Fruit fly (Drosophila melanogaster) whole organism, embryonic: ENCODE measurements around the gene CG17549.
A peak's percentile ranks its signal among the peaks of the same experiment; 100 is the strongest.

Source experiments
- ATbp ChIP-seq: fragments of 200-800 bp; sonication (Bioruptor generic); optimal IDR thresholded peaks from 2 replicates; lab custom pipeline; 2017; ENCODE audit warnings: missing biosample characterization, mild to moderate bottlenecking, missing genetic modification characterization, missing genetic modification reagents
- Aef1 ChIP-seq: fragments of 200-800 bp; sonication (Bioruptor generic); IDR thresholded peaks from 3 replicates; pipeline ENCODE4 v1.3.6; 2022; ENCODE audit warnings: missing biosample characterization, missing genetic modification characterization
- Awh ChIP-seq: fragments of 200-800 bp; sonication (Bioruptor generic); IDR thresholded peaks from 2 replicates; pipeline ENCODE4, ENCODE4 v1.3.6; 2022; ENCODE audit warnings: missing biosample characterization, missing genetic modification characterization
- Bdp1 ChIP-seq: fragments of 200-800 bp; sonication (Bioruptor generic); optimal IDR thresholded peaks from 3 replicates; lab custom pipeline; 2016; ENCODE audit warnings: missing biosample characterization, missing genetic modification characterization
- CG10543 ChIP-seq: fragments of 200-800 bp; sonication (Bioruptor generic); optimal IDR thresholded peaks from 3 replicates; lab custom pipeline; 2017; ENCODE audit warnings: missing biosample characterization, mild to moderate bottlenecking, missing genetic modification characterization, moderate library complexity
- CG11247 ChIP-seq: fragments of 200-800 bp; sonication (Bioruptor generic); IDR thresholded peaks from 2 replicates; pipeline ENCODE4 v1.3.6; 2022; ENCODE audit warnings: missing biosample characterization, missing genetic modification characterization
- CG13296 ChIP-seq: fragments of 200-800 bp; sonication (Bioruptor generic); optimal IDR thresholded peaks from 3 replicates; lab custom pipeline; 2018; ENCODE audit warnings: missing biosample characterization, mild to moderate bottlenecking, missing genetic modification characterization
- CG13894 ChIP-seq: fragments of 200-800 bp; sonication (Bioruptor generic); optimal IDR thresholded peaks from 3 replicates; lab custom pipeline; 2018; ENCODE audit warnings: missing biosample characterization, mild to moderate bottlenecking, missing genetic modification characterization, moderate library complexity
- CG1602 ChIP-seq: fragments of 200-800 bp; sonication (Bioruptor generic); optimal IDR thresholded peaks from 3 replicates; lab custom pipeline; 2016; ENCODE audit warnings: missing biosample characterization, missing genetic modification characterization
- CG16813 ChIP-seq: fragments of 200-800 bp; sonication (Bioruptor generic); IDR thresholded peaks from 3 replicates; pipeline ENCODE4 v1.3.6; 2022; ENCODE audit warnings: missing biosample characterization, missing genetic modification characterization; ENCODE audit not compliant: partially characterized antibody
- CG17328 ChIP-seq: fragments of 200-800 bp; sonication (Bioruptor generic); IDR thresholded peaks from 2 replicates; pipeline ENCODE4 v1.3.6; 2022; ENCODE audit warnings: missing biosample characterization, missing genetic modification characterization
- CG3281 ChIP-seq: fragments of 200-800 bp; sonication (Bioruptor generic); optimal IDR thresholded peaks from 3 replicates; lab custom pipeline; 2017; ENCODE audit warnings: missing biosample characterization, mild to moderate bottlenecking, missing genetic modification characterization
- CG34422 ChIP-seq: fragments of 200-800 bp; sonication (Bioruptor generic); IDR thresholded peaks from 3 replicates; pipeline ENCODE4 v1.3.6; 2022; ENCODE audit warnings: missing biosample characterization, missing genetic modification characterization
- CG4360 ChIP-seq: fragments of 200-800 bp; sonication (Bioruptor generic); IDR thresholded peaks from 2 replicates; pipeline ENCODE4 v1.3.6; 2022; ENCODE audit warnings: missing biosample characterization, missing genetic modification characterization
- CG7372 ChIP-seq: fragments of 200-800 bp; sonication (Bioruptor generic); IDR thresholded peaks from 2 replicates; pipeline ENCODE4 v1.3.6; 2022; ENCODE audit warnings: missing biosample characterization, missing genetic modification characterization
- CG7745 ChIP-seq: fragments of 200-800 bp; sonication (Bioruptor generic); optimal IDR thresholded peaks from 2 replicates; lab custom pipeline; 2018; ENCODE audit warnings: missing biosample characterization, mild to moderate bottlenecking, missing genetic modification characterization, moderate library complexity
- CG7839 ChIP-seq: fragments of 200-800 bp; sonication (Bioruptor generic); optimal IDR thresholded peaks from 3 replicates; lab custom pipeline; 2018; ENCODE audit warnings: missing biosample characterization, mild to moderate bottlenecking, missing genetic modification characterization, moderate library complexity
- CG9797 ChIP-seq: fragments of 200-800 bp; sonication (Bioruptor generic); optimal IDR thresholded peaks from 3 replicates; lab custom pipeline; 2018; ENCODE audit warnings: missing biosample characterization, mild to moderate bottlenecking, missing genetic modification characterization
- Dad ChIP-seq: fragments of 200-800 bp; sonication (Bioruptor generic); optimal IDR thresholded peaks from 3 replicates; lab custom pipeline; 2016; ENCODE audit warnings: missing biosample characterization, missing genetic modification characterization
- Elba2 ChIP-seq: fragments of 200-800 bp; sonication (Bioruptor generic); optimal IDR thresholded peaks from 3 replicates; lab custom pipeline; 2016; ENCODE audit warnings: missing biosample characterization, missing genetic modification characterization
- Fer3 ChIP-seq: fragments of 200-800 bp; sonication (Bioruptor generic); optimal IDR thresholded peaks from 2 replicates; lab custom pipeline; 2018; ENCODE audit warnings: missing biosample characterization, mild to moderate bottlenecking, missing genetic modification characterization, moderate library complexity
- GATAe ChIP-seq: fragments of 200-800 bp; sonication (Bioruptor generic); conservative IDR thresholded peaks from 2 replicates; pipeline ENCODE4 v1.3.6; 2022; ENCODE audit warnings: missing biosample characterization, missing genetic modification characterization
- Hr51 ChIP-seq, 2 experiments: fragments of 200-800 bp; sonication (Bioruptor generic); optimal IDR thresholded peaks; 2 replicates in 1 of 2; 3 replicates in 1 of 2; lab custom pipeline; 2016 to 2018; ENCODE audit warnings: missing biosample characterization in 2 of 2, missing genetic modification characterization in 2 of 2, mild to moderate bottlenecking in 1 of 2, moderate library complexity in 1 of 2
- MESR4 ChIP-seq: fragments of 200-800 bp; sonication (Bioruptor generic); optimal IDR thresholded peaks from 2 replicates; lab custom pipeline; 2018; ENCODE audit warnings: missing biosample characterization, mild to moderate bottlenecking, missing genetic modification characterization, moderate library complexity
- Nf-YC ChIP-seq: fragments of 200-800 bp; optimal IDR thresholded peaks from 3 replicates; lab custom pipeline; 2019; ENCODE audit warnings: missing biosample characterization, mild to moderate bottlenecking, missing genetic modification characterization, moderate library complexity
- Opbp ChIP-seq: fragments of 200-800 bp; sonication (Bioruptor generic); IDR thresholded peaks from 3 replicates; pipeline ENCODE4 v1.3.6; 2022; ENCODE audit warnings: missing biosample characterization, missing genetic modification characterization; ENCODE audit not compliant: partially characterized antibody
- Ptx1 ChIP-seq: fragments of 200-800 bp; sonication (Bioruptor generic); IDR thresholded peaks from 2 replicates; pipeline ENCODE4 v1.3.6; 2022; ENCODE audit warnings: missing biosample characterization, missing genetic modification characterization
- Scr ChIP-seq: fragments of 200-800 bp; sonication (Bioruptor generic); IDR thresholded peaks from 2 replicates; pipeline ENCODE4 v1.3.6; 2022; ENCODE audit warnings: missing biosample characterization, missing genetic modification characterization; ENCODE audit not compliant: partially characterized antibody
- Sox100B ChIP-seq: fragments of 200-800 bp; sonication (Bioruptor generic); optimal IDR thresholded peaks from 3 replicates; lab custom pipeline; 2018; ENCODE audit warnings: missing biosample characterization, mild to moderate bottlenecking, missing genetic modification characterization
- Sox102F ChIP-seq: fragments of 200-800 bp; sonication (Bioruptor generic); optimal IDR thresholded peaks from 2 replicates; lab custom pipeline; 2018; ENCODE audit warnings: missing biosample characterization, mild to moderate bottlenecking, missing genetic modification characterization, moderate library complexity
- Ssrp ChIP-seq: fragments of 200-800 bp; sonication (Bioruptor generic); optimal IDR thresholded peaks from 2 replicates; lab custom pipeline; 2018; ENCODE audit warnings: missing biosample characterization, mild to moderate bottlenecking, missing genetic modification characterization, moderate library complexity
- TFAM ChIP-seq: fragments of 200-800 bp; sonication (Bioruptor generic); optimal IDR thresholded peaks from 2 replicates; lab custom pipeline; 2017; ENCODE audit warnings: missing biosample characterization, missing genetic modification characterization, inconsistent platforms
- Trl ChIP-seq, 3 experiments: fragments of >200 bp in 2 of 3; fragments of 200-800 bp in 1 of 3; sonication (Bioruptor generic) in 1 of 3; optimal IDR thresholded peaks; 2 replicates in 1 of 3; 3 replicates in 2 of 3; lab custom pipeline; 2016 to 2017; ENCODE audit warnings: missing biosample characterization in 1 of 3, missing genetic modification characterization in 1 of 3
- bab2 ChIP-seq: fragments of 200-800 bp; sonication (Bioruptor generic); optimal IDR thresholded peaks from 2 replicates; lab custom pipeline; 2016; ENCODE audit warnings: missing biosample characterization, missing genetic modification characterization
- bowl ChIP-seq: fragments of 200-800 bp; sonication (Bioruptor generic); IDR thresholded peaks from 2 replicates; pipeline ENCODE4 v1.3.6; 2022; ENCODE audit warnings: missing biosample characterization, missing genetic modification characterization
- cas ChIP-seq: fragments of 200-800 bp; sonication (Bioruptor generic); IDR thresholded peaks from 2 replicates; pipeline ENCODE4 v1.3.6; 2022; ENCODE audit warnings: missing biosample characterization, missing genetic modification characterization
- dm ChIP-seq: fragments of 200-800 bp; sonication (Bioruptor generic); optimal IDR thresholded peaks from 3 replicates; lab custom pipeline; 2016; ENCODE audit warnings: missing biosample characterization, missing genetic modification characterization
- dysf ChIP-seq: fragments of 200-800 bp; sonication (Bioruptor generic); IDR thresholded peaks from 3 replicates; pipeline ENCODE4 v1.3.6; 2022; ENCODE audit warnings: missing biosample characterization, missing genetic modification characterization
- en ChIP-seq: fragments of 200-800 bp; sonication (Bioruptor generic); optimal IDR thresholded peaks from 2 replicates; lab custom pipeline; 2016; ENCODE audit warnings: missing biosample characterization, missing genetic modification characterization
- gcm ChIP-seq: fragments of 200-800 bp; sonication (Bioruptor generic); optimal IDR thresholded peaks from 2 replicates; lab custom pipeline; 2019; ENCODE audit warnings: missing biosample characterization, mild to moderate bottlenecking, missing genetic modification characterization, moderate library complexity
- gsb ChIP-seq: fragments of 200-800 bp; sonication (Bioruptor generic); IDR thresholded peaks from 2 replicates; pipeline ENCODE4 v1.3.6; 2022; ENCODE audit warnings: missing biosample characterization, missing genetic modification characterization
- nerfin-1 ChIP-seq: fragments of 200-800 bp; sonication (Bioruptor generic); optimal IDR thresholded peaks from 3 replicates; lab custom pipeline; 2019; ENCODE audit warnings: missing biosample characterization, mild to moderate bottlenecking, missing genetic modification characterization, moderate library complexity
- otp ChIP-seq: fragments of 200-800 bp; sonication (Bioruptor generic); IDR thresholded peaks from 3 replicates; pipeline ENCODE4, ENCODE4 v1.3.6; 2022; ENCODE audit warnings: missing biosample characterization, missing genetic modification characterization
- p53 ChIP-seq: fragments of 200-800 bp; sonication (Bioruptor generic); optimal IDR thresholded peaks from 2 replicates; lab custom pipeline; 2016; ENCODE audit warnings: missing biosample characterization, missing genetic modification characterization
- psq ChIP-seq: fragments of 200-800 bp; sonication (Bioruptor generic); optimal IDR thresholded peaks from 2 replicates; lab custom pipeline; 2017; ENCODE audit warnings: missing biosample characterization, missing genetic modification characterization
- rib ChIP-seq: fragments of 200-800 bp; sonication (Bioruptor generic); IDR thresholded peaks from 2 replicates; pipeline ENCODE4 v1.3.6; 2022; ENCODE audit warnings: missing biosample characterization, missing genetic modification characterization
- sd ChIP-seq: fragments of 200-800 bp; sonication (Bioruptor generic); optimal IDR thresholded peaks from 3 replicates; lab custom pipeline; 2018; ENCODE audit warnings: missing biosample characterization, mild to moderate bottlenecking, missing genetic modification characterization, moderate library complexity
- tap ChIP-seq: fragments of 200-800 bp; optimal IDR thresholded peaks from 3 replicates; lab custom pipeline; 2019; ENCODE audit warnings: missing biosample characterization, mild to moderate bottlenecking, missing genetic modification characterization, moderate library complexity
- ttk ChIP-seq: fragments of 200-800 bp; sonication (Bioruptor generic); IDR thresholded peaks from 2 replicates; pipeline ENCODE4 v2.1.2; 2022; ENCODE audit warnings: missing biosample characterization, missing genetic modification characterization
- usp ChIP-seq: fragments of >200 bp; optimal IDR thresholded peaks from 2 replicates; lab custom pipeline; 2017; ENCODE audit warnings: missing biosample characterization, missing genetic modification characterization
- zfh1 ChIP-seq: fragments of 200-800 bp; sonication (Bioruptor generic); IDR thresholded peaks from 3 replicates; pipeline ENCODE4 v1.3.6; 2022; ENCODE audit warnings: missing biosample characterization, missing genetic modification characterization
- zfh2 ChIP-seq: fragments of 200-800 bp; sonication (Bioruptor generic); optimal IDR thresholded peaks from 2 replicates; lab custom pipeline; 2016; ENCODE audit warnings: missing biosample characterization, missing genetic modification characterization

CG17549 gene

dm6 chr2L:19434260-19434659, 44.4 kb upstream of the CG17549 start (continued):
- TF ChIP-seq TFAM, result peak; percentile 10
- TF ChIP-seq CG7839, result peak; percentile 18
- peak; percentile 36; the same call in 1 of the 2 replicates for TF ChIP-seq Awh (GFP tag; lab: Robert Waterston, UW)
- TF ChIP-seq psq (GFP tag; lab: Kevin White, UChicago), result no peak
- TF ChIP-seq MESR4 (GFP tag; lab: Kevin White, UChicago), result no peak
- TF ChIP-seq Opbp (GFP tag; lab: Robert Waterston, UW), result no peak
- TF ChIP-seq Trl (optimal IDR thresholded peaks at IDR 0.05; lab: Kevin White, UChicago), result no peak
- TF ChIP-seq Trl (GFP tag; optimal IDR thresholded peaks at IDR 0.05; lab: Kevin White, UChicago), result no peak
- peak; percentile 65 for TF ChIP-seq Sox100B (GFP tag; lab: Kevin White, UChicago)
- TF ChIP-seq Sox102F (GFP tag; lab: Kevin White, UChicago), result peak; percentile 34
- TF ChIP-seq cas (GFP tag; lab: Robert Waterston, UW), result no peak
- TF ChIP-seq en (GFP tag; lab: Kevin White, UChicago), result no peak
- no peak for TF ChIP-seq rib (GFP tag; lab: Robert Waterston, UW)
- TF ChIP-seq Dad (GFP tag; lab: Kevin White, UChicago), result no peak
- peak; percentile 71 for TF ChIP-seq nerfin-1 (tag; lab: Kevin White, UChicago)
- TF ChIP-seq zfh2, result no peak
- no peak for TF ChIP-seq otp (GFP tag; lab: Robert Waterston, UW)
- TF ChIP-seq Scr (GFP tag; lab: Robert Waterston, UW), result no peak
- no peak for TF ChIP-seq Ptx1 (GFP tag; lab: Robert Waterston, UW)
- TF ChIP-seq CG13296 (GFP tag; lab: Kevin White, UChicago), result peak; percentile 78
- no peak for TF ChIP-seq CG1602
- TF ChIP-seq CG16813 (GFP tag; lab: Robert Waterston, UW), result no peak
- no peak for TF ChIP-seq gsb (GFP tag; lab: Robert Waterston, UW)
- TF ChIP-seq CG3281, result peak; percentile 52
- TF ChIP-seq sd (tag; lab: Kevin White, UChicago), result peak; percentile 55
- no peak for TF ChIP-seq zfh1 (GFP tag; lab: Robert Waterston, UW)
- TF ChIP-seq gcm (GFP tag; lab: Kevin White, UChicago), result peak; percentile 84
- TF ChIP-seq Aef1 (GFP tag; lab: Robert Waterston, UW), result no peak
- no peak for TF ChIP-seq Bdp1
- TF ChIP-seq ttk (GFP tag; lab: Robert Waterston, UW), result no peak
- TF ChIP-seq dm (GFP tag; lab: Kevin White, UChicago), result no peak
- no peak for TF ChIP-seq bowl (GFP tag; lab: Robert Waterston, UW)
- peak; percentile 58 for TF ChIP-seq CG7745 (tag; lab: Kevin White, UChicago)
- peak; percentile 75 for TF ChIP-seq tap (tag; lab: Kevin White, UChicago)
- TF ChIP-seq CG4360, result no peak
- TF ChIP-seq CG9797 (GFP tag; lab: Kevin White, UChicago), result no peak
- no peak for TF ChIP-seq Elba2 (GFP tag; lab: Kevin White, UChicago)
- no peak for TF ChIP-seq dysf (GFP tag; lab: Robert Waterston, UW)
- no peak for TF ChIP-seq CG13894 (tag; lab: Kevin White, UChicago)
- no peak for TF ChIP-seq usp (GFP tag; lab: Kevin White, UChicago)
- no peak for TF ChIP-seq bab2 (GFP tag; lab: Kevin White, UChicago)
- TF ChIP-seq Nf-YC (tag; lab: Kevin White, UChicago), result no peak
- TF ChIP-seq CG17328 (GFP tag; lab: Robert Waterston, UW), result no peak
- TF ChIP-seq Fer3 (tag; lab: Kevin White, UChicago), result peak; percentile 34
- peak; percentile 87 for TF ChIP-seq ATbp (GFP tag; lab: Kevin White, UChicago)
- no peak for TF ChIP-seq Hr51 (GFP tag; optimal IDR thresholded peaks at IDR 0.05; lab: Kevin White, UChicago)
- no peak for TF ChIP-seq GATAe
- TF ChIP-seq Ssrp, result no peak
- TF ChIP-seq CG34422 (GFP tag; lab: Robert Waterston, UW), result no peak
- TF ChIP-seq CG7372, result no peak
- no peak for TF ChIP-seq CG11247 (GFP tag; lab: Robert Waterston, UW)
- TF ChIP-seq p53, result no peak
- peak; percentile 53 for TF ChIP-seq CG10543 (GFP tag; lab: Kevin White, UChicago)
